Fruit fly (Drosophila melanogaster): ENCODE measurements around the gene polo.

dm6 chr3L:20320044-20320443, 10.6 kb downstream of the polo start:
- TF ChIP-seq CG17806 (tag; optimal IDR thresholded peaks at IDR 0.05) (no peak), CG8301 (tag; optimal IDR thresholded peaks at IDR 0.05) (no peak), CG12605 (GFP tag; IDR thresholded peaks at IDR 0.05) (no peak), Pif1B (GFP tag; optimal IDR thresholded peaks at IDR 0.05) (no peak), rn (GFP tag; IDR thresholded peaks at IDR 0.05) (no peak), EcR (GFP tag; optimal IDR thresholded peaks at IDR 0.05) (no peak), CG32121 (GFP tag; IDR thresholded peaks at IDR 0.05) (no peak), fd96Ca (GFP tag; IDR thresholded peaks at IDR 0.05) (no peak), gl (tag; optimal IDR thresholded peaks at IDR 0.05) (no peak), CG4496 (GFP tag; IDR thresholded peaks at IDR 0.05) (no peak), Snoo (tag; optimal IDR thresholded peaks at IDR 0.05) (no peak), CG15710 (tag; optimal IDR thresholded peaks at IDR 0.05) (no peak), CG14655 (GFP tag; optimal IDR thresholded peaks at IDR 0.05) (no peak)

Data from whole organism, pupa.